Fruit fly (Drosophila melanogaster): ENCODE data around the gene dally.

dm6 chr3L:8857648-8858362 is 30.5 kb downstream of the dally start:
- TF ChIP-seq usp (GFP tag; optimal IDR thresholded peaks at IDR 0.05), result no peak
- no peak for TF ChIP-seq CG8478 (optimal IDR thresholded peaks at IDR 0.05)
- TF ChIP-seq Dll (optimal IDR thresholded peaks at IDR 0.05), result no peak
- TF ChIP-seq EcR (GFP tag; optimal IDR thresholded peaks at IDR 0.05), result no peak
- no peak for TF ChIP-seq pan (optimal IDR thresholded peaks at IDR 0.05)
- TF ChIP-seq psq (optimal IDR thresholded peaks at IDR 0.05), result no peak
